Fruit fly (Drosophila melanogaster) S2 (cell line): ENCODE data around the gene ppk18.

Source experiments
- CG8478 ChIP-seq: fragments of >200 bp; optimal IDR thresholded peaks from 2 replicates; lab custom pipeline; 2018
- CTCF ChIP-seq, 2 experiments: fragments of >200 bp; optimal IDR thresholded peaks; 2 replicates each; lab custom pipeline; 2018

DNA sequence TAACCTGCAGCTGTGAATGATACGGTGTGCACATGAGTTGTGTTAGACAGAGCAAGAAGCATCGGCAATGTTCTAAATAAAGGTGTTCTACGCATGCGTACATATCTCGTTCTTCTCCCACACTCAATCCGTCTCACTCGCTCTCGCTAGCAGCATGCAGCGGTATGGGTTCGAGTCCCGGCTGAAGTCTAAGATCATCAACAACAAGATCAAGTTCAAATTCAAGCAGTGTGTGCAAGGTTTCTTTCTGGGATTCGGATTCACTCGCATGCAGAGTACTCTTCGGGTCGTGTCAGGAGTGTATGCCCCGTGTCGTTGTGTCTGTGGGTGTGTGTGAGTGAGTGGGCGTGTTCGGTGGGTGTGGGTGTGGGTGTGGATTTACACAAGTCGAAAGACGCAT, 39.5 kb downstream of the ppk18 start:
- TF ChIP-seq CG8478 (lab: Kevin White, UChicago) (no peak), CTCF (optimal IDR thresholded peaks at IDR 0.05; lab: Kevin White, UChicago) (peak; percentile 75 to 88)
